Fruit fly (Drosophila melanogaster) whole organism, adult: ENCODE results near the gene Mco1.

Experiments used
- CG11617 ChIP-seq: fragments of 200-800 bp; sonication (Bioruptor generic); optimal IDR thresholded peaks from 2 replicates; lab custom pipeline; 2017; ENCODE audit warnings: mild to moderate bottlenecking, missing biosample characterization, missing genetic modification reagents, missing genetic modification characterization
- CG12768 ChIP-seq: fragments of 200-800 bp; sonication (Bioruptor generic); optimal IDR thresholded peaks from 2 replicates; lab custom pipeline; 2017; ENCODE audit warnings: missing biosample characterization, missing genetic modification characterization, mild to moderate bottlenecking, moderate library complexity, missing genetic modification reagents
- CG14711 ChIP-seq: fragments of 200-800 bp; sonication (Bioruptor generic); optimal IDR thresholded peaks from 2 replicates; lab custom pipeline; 2018; ENCODE audit warnings: missing biosample characterization, mild to moderate bottlenecking, missing genetic modification characterization, moderate library complexity
- CG1620 ChIP-seq: fragments of 200-800 bp; sonication (Bioruptor generic); optimal IDR thresholded peaks from 2 replicates; lab custom pipeline; 2016; ENCODE audit warnings: missing biosample characterization, missing genetic modification characterization
- CG33017 ChIP-seq: fragments of 200-800 bp; sonication (Bioruptor generic); optimal IDR thresholded peaks from 2 replicates; lab custom pipeline; 2018; ENCODE audit warnings: missing biosample characterization, mild to moderate bottlenecking, missing genetic modification characterization, moderate library complexity
- CG5204 ChIP-seq: fragments of 200-800 bp; sonication (Bioruptor generic); optimal IDR thresholded peaks from 2 replicates; lab custom pipeline; 2016; ENCODE audit warnings: missing biosample characterization, missing genetic modification characterization
- CG7045 ChIP-seq: fragments of 200-800 bp; sonication (Bioruptor generic); optimal IDR thresholded peaks from 2 replicates; lab custom pipeline; 2017; ENCODE audit warnings: missing biosample characterization, mild to moderate bottlenecking, missing genetic modification characterization
- CG7101 ChIP-seq: fragments of 200-800 bp; sonication (Bioruptor generic); optimal IDR thresholded peaks from 2 replicates; lab custom pipeline; 2018; ENCODE audit warnings: missing biosample characterization, mild to moderate bottlenecking, missing genetic modification characterization, moderate library complexity
- Clk ChIP-seq: fragments of 200-800 bp; sonication (Bioruptor generic); optimal IDR thresholded peaks from 2 replicates; lab custom pipeline; 2017; ENCODE audit warnings: missing biosample characterization, missing genetic modification characterization
- Crg-1 ChIP-seq: fragments of 200-800 bp; sonication (Bioruptor generic); optimal IDR thresholded peaks from 2 replicates; lab custom pipeline; 2016; ENCODE audit warnings: missing biosample characterization, missing genetic modification characterization
- Hr96 ChIP-seq: fragments of 200-800 bp; sonication (Bioruptor generic); optimal IDR thresholded peaks from 2 replicates; lab custom pipeline; 2016; ENCODE audit warnings: missing biosample characterization, missing genetic modification characterization
- Mnt ChIP-seq: fragments of 200-800 bp; sonication (Bioruptor generic); optimal IDR thresholded peaks from 2 replicates; lab custom pipeline; 2016; ENCODE audit warnings: missing biosample characterization, mild to moderate bottlenecking, missing genetic modification characterization
- bab1 ChIP-seq: fragments of 200-800 bp; sonication (Bioruptor generic); optimal IDR thresholded peaks from 3 replicates; lab custom pipeline; 2019; ENCODE audit warnings: missing biosample characterization, mild to moderate bottlenecking, missing genetic modification characterization, moderate library complexity
- cic ChIP-seq: fragments of 200-800 bp; sonication (Bioruptor generic); optimal IDR thresholded peaks from 2 replicates; lab custom pipeline; 2017; ENCODE audit warnings: missing biosample characterization, mild to moderate bottlenecking, missing genetic modification characterization, moderate library complexity
- cnc ChIP-seq, 2 experiments: fragments of >200 bp; optimal IDR thresholded peaks; 2 replicates each; lab custom pipeline; 2017
- kay ChIP-seq: fragments of 200-800 bp; sonication (Bioruptor generic); peaks from one replicate; lab custom pipeline; 2016; ENCODE audit warnings: missing biosample characterization, missing genetic modification characterization, borderline replicate concordance
- ovo ChIP-seq: fragments of 200-800 bp; sonication (Bioruptor generic); optimal IDR thresholded peaks from 2 replicates; lab custom pipeline; 2016; ENCODE audit warnings: missing biosample characterization, missing genetic modification characterization
- pad ChIP-seq: fragments of 200-800 bp; sonication (Bioruptor generic); optimal IDR thresholded peaks from 3 replicates; lab custom pipeline; 2017; ENCODE audit warnings: missing biosample characterization, missing genetic modification characterization, mild to moderate bottlenecking, moderate library complexity, missing genetic modification reagents
- tj ChIP-seq: fragments of 200-800 bp; sonication (Bioruptor generic); optimal IDR thresholded peaks from 3 replicates; lab custom pipeline; 2017; ENCODE audit warnings: missing biosample characterization, mild to moderate bottlenecking, missing genetic modification characterization, moderate library complexity
- toe ChIP-seq: fragments of 200-800 bp; sonication (Bioruptor generic); optimal IDR thresholded peaks from 2 replicates; lab custom pipeline; 2016; ENCODE audit warnings: missing biosample characterization, missing genetic modification characterization

Gene Mco1

dm6 chr2L:9449257-9449972 lies 33.0 kb downstream of the Mco1 start:
- TF ChIP-seq CG33017 (tag; lab: Kevin White, UChicago) (peak; percentile 92), Clk (GFP tag; lab: Kevin White, UChicago) (peak; percentile 95), toe (peak; percentile 88), CG12768 (GFP tag; lab: Kevin White, UChicago) (peak; percentile 94), Hr96 (peak; percentile 76), CG7101 (tag; lab: Kevin White, UChicago) (peak; percentile 95), Mnt (peak; percentile 80), Crg-1 (GFP tag; lab: Kevin White, UChicago) (peak; percentile 88), tj (peak; percentile 74), bab1 (GFP tag; lab: Kevin White, UChicago) (peak; percentile 96), pad (GFP tag; lab: Kevin White, UChicago) (peak; percentile 87), CG14711 (tag; lab: Kevin White, UChicago) (peak; percentile 83), cic (peak; percentile 93), kay (GFP tag; lab: Kevin White, UChicago) (peak; percentile 95), CG1620 (GFP tag; lab: Kevin White, UChicago) (peak; percentile 90), CG11617 (peak; percentile 97), ovo (GFP tag; lab: Kevin White, UChicago) (peak; percentile 84), CG7045 (GFP tag; lab: Kevin White, UChicago) (peak; percentile 95), CG5204 (peak; percentile 93), cnc (optimal IDR thresholded peaks at IDR 0.05; lab: Kevin White, UChicago) (no peak)

dm6 chr2L:9452959-9453358 lies 36.6 kb downstream of the Mco1 start:
- no peak for TF ChIP-seq cic
- TF ChIP-seq CG14711 (tag; lab: Kevin White, UChicago) = no peak
- no peak for TF ChIP-seq CG11617
- no peak for TF ChIP-seq CG5204
- no peak for TF ChIP-seq Hr96
- TF ChIP-seq CG12768 (GFP tag; lab: Kevin White, UChicago) = no peak
- no peak for TF ChIP-seq bab1 (GFP tag; lab: Kevin White, UChicago)
- TF ChIP-seq CG1620 (GFP tag; lab: Kevin White, UChicago) = no peak
- TF ChIP-seq CG33017 (tag; lab: Kevin White, UChicago) = no peak
- TF ChIP-seq CG7045 (GFP tag; lab: Kevin White, UChicago) = no peak
- TF ChIP-seq Clk (GFP tag; lab: Kevin White, UChicago) = no peak

- TF ChIP-seq CG7045 (GFP tag; lab: Kevin White, UChicago) (no peak), toe (no peak), pad (GFP tag; lab: Kevin White, UChicago) (no peak), cic (no peak), Hr96 (no peak), bab1 (GFP tag; lab: Kevin White, UChicago) (no peak), CG12768 (GFP tag; lab: Kevin White, UChicago) (no peak), Clk (GFP tag; lab: Kevin White, UChicago) (no peak), CG1620 (GFP tag; lab: Kevin White, UChicago) (no peak), Mnt (no peak)
Measured at dm6 chr2L:9454369-9455054, 38.1 kb downstream of the Mco1 start.

- TF ChIP-seq bab1 (GFP tag; lab: Kevin White, UChicago) (no peak), CG14711 (tag; lab: Kevin White, UChicago) (no peak), ovo (GFP tag; lab: Kevin White, UChicago) (no peak)
Measured at dm6 chr2L:9455157-9455556, 38.8 kb downstream of the Mco1 start.

- TF ChIP-seq CG7101 (tag; lab: Kevin White, UChicago) (no peak), toe (no peak), CG33017 (tag; lab: Kevin White, UChicago) (no peak), CG5204 (no peak), Crg-1 (GFP tag; lab: Kevin White, UChicago) (no peak), pad (GFP tag; lab: Kevin White, UChicago) (no peak), Mnt (no peak), cnc (optimal IDR thresholded peaks at IDR 0.05; lab: Kevin White, UChicago) (no peak), cic (no peak), CG11617 (no peak), CG7045 (GFP tag; lab: Kevin White, UChicago) (no peak), CG1620 (GFP tag; lab: Kevin White, UChicago) (no peak), Clk (GFP tag; lab: Kevin White, UChicago) (no peak), bab1 (GFP tag; lab: Kevin White, UChicago) (no peak), ovo (GFP tag; lab: Kevin White, UChicago) (no peak), CG14711 (tag; lab: Kevin White, UChicago) (no peak), kay (GFP tag; lab: Kevin White, UChicago) (no peak)
Measured at dm6 chr2L:9457456-9457855, 41.1 kb downstream of the Mco1 start.

dm6 chr2L:9457865-9458264 lies 41.5 kb downstream of the Mco1 start:
- TF ChIP-seq cic = no peak
- TF ChIP-seq CG7045 (GFP tag; lab: Kevin White, UChicago) = no peak
- TF ChIP-seq CG1620 (GFP tag; lab: Kevin White, UChicago) = no peak
- no peak for TF ChIP-seq bab1 (GFP tag; lab: Kevin White, UChicago)
- TF ChIP-seq Crg-1 (GFP tag; lab: Kevin White, UChicago) = no peak
- TF ChIP-seq pad (GFP tag; lab: Kevin White, UChicago) = no peak
- TF ChIP-seq CG5204 = no peak
- no peak for TF ChIP-seq toe
- TF ChIP-seq cnc (optimal IDR thresholded peaks at IDR 0.05; lab: Kevin White, UChicago) = no peak
